Worm (Caenorhabditis elegans): ENCODE data around the gene mans-3.

The mans-3 gene

ce11 chrX:5197440-5197839, 32.2 kb downstream of the mans-3 start:
- no peak for TF ChIP-seq hpl-2 (GFP tag; optimal IDR thresholded peaks at IDR 0.05)
- TF ChIP-seq nhr-47 (tag; optimal IDR thresholded peaks at IDR 0.05), result no peak
- TF ChIP-seq nhr-84 (tag; optimal IDR thresholded peaks at IDR 0.05), result no peak
- TF ChIP-seq aly-2 (tag; optimal IDR thresholded peaks at IDR 0.05), result no peak
- no peak for TF ChIP-seq mab-9 (GFP tag; IDR thresholded peaks at IDR 0.05)
- TF ChIP-seq rnt-1 (tag; optimal IDR thresholded peaks at IDR 0.05), result peak; percentile 22
- TF ChIP-seq pax-3 (tag; optimal IDR thresholded peaks at IDR 0.05), result no peak
- TF ChIP-seq lin-15B (tag; optimal IDR thresholded peaks at IDR 0.05), result no peak
- TF ChIP-seq irx-1 (tag; optimal IDR thresholded peaks at IDR 0.05), result no peak
- no peak for TF ChIP-seq fkh-4 (tag; optimal IDR thresholded peaks at IDR 0.05; ENCODE audit: borderline replicate concordance)
- no peak for TF ChIP-seq ama-1 (optimal IDR thresholded peaks at IDR 0.05)
- TF ChIP-seq lir-3 (tag; optimal IDR thresholded peaks at IDR 0.05; ENCODE audit: poor library complexity), result no peak
- TF ChIP-seq nhr-71 (tag; optimal IDR thresholded peaks at IDR 0.05), result peak; percentile 28
- TF ChIP-seq nhr-90 (tag; optimal IDR thresholded peaks at IDR 0.05; ENCODE audit: poor library complexity), result no peak
- TF ChIP-seq lin-14 (GFP tag; optimal IDR thresholded peaks at IDR 0.05), result peak; percentile 43
- TF ChIP-seq alr-1 (tag; optimal IDR thresholded peaks at IDR 0.05; ENCODE audit: borderline replicate concordance), result no peak
- TF ChIP-seq nhr-11 (tag; optimal IDR thresholded peaks at IDR 0.05), result no peak
- no peak for TF ChIP-seq mef-2 (tag; optimal IDR thresholded peaks at IDR 0.05)
- TF ChIP-seq nhr-237 (tag; optimal IDR thresholded peaks at IDR 0.05), result no peak
- 0 out of 2 replicates have a peak, but pooled peaks have one; percentile 7 for TF ChIP-seq nhr-19 (GFP tag; conservative IDR thresholded peaks at IDR 0.05)
- TF ChIP-seq ceh-82 (tag; optimal IDR thresholded peaks at IDR 0.05), result no peak
- no peak for TF ChIP-seq unc-62 (GFP tag; optimal IDR thresholded peaks at IDR 0.05)
- no peak for TF ChIP-seq tbx-2 (tag; optimal IDR thresholded peaks at IDR 0.05)
- TF ChIP-seq mep-1 (tag; optimal IDR thresholded peaks at IDR 0.05), result no peak
- no peak for TF ChIP-seq elt-3 (tag; optimal IDR thresholded peaks at IDR 0.05)
- no peak for TF ChIP-seq egl-13 (tag; optimal IDR thresholded peaks at IDR 0.05)
- TF ChIP-seq nhr-77 (tag; optimal IDR thresholded peaks at IDR 0.05), result no peak
- TF ChIP-seq skn-1 (tag; optimal IDR thresholded peaks at IDR 0.05), result no peak
- no peak for TF ChIP-seq dpl-1 (GFP tag; optimal IDR thresholded peaks at IDR 0.05)
- no peak for TF ChIP-seq isw-1 (GFP tag; IDR thresholded peaks at IDR 0.05)
- no peak for TF ChIP-seq ceh-88 (GFP tag; IDR thresholded peaks at IDR 0.05)
- TF ChIP-seq nhr-20 (tag; optimal IDR thresholded peaks at IDR 0.05), result no peak
- TF ChIP-seq efl-1 (optimal IDR thresholded peaks at IDR 0.05), result no peak
- no peak for TF ChIP-seq efl-1 (GFP tag; optimal IDR thresholded peaks at IDR 0.05 in 1 of 2)

- TF ChIP-seq nhr-19 (GFP tag; conservative IDR thresholded peaks at IDR 0.05), result peak; percentile 39
- TF ChIP-seq fkh-4 (tag; optimal IDR thresholded peaks at IDR 0.05; ENCODE audit: borderline replicate concordance), result no peak
- peak; percentile 46 for TF ChIP-seq nhr-71 (tag; optimal IDR thresholded peaks at IDR 0.05)
- no peak for TF ChIP-seq lin-13 (GFP tag; optimal IDR thresholded peaks at IDR 0.05)
- TF ChIP-seq lin-14 (GFP tag; optimal IDR thresholded peaks at IDR 0.05), result peak; percentile 58
- peak in 1 of 2 experiments; percentile 10 for TF ChIP-seq mdl-1 (tag; optimal IDR thresholded peaks at IDR 0.05)
- TF ChIP-seq aha-1 (tag; optimal IDR thresholded peaks at IDR 0.05), result no peak
- TF ChIP-seq snu-23 (GFP tag; optimal IDR thresholded peaks at IDR 0.05), result peak; percentile 20
- peak; percentile 76 for TF ChIP-seq rnt-1 (tag; optimal IDR thresholded peaks at IDR 0.05)
Measured at ce11 chrX:5199245-5199644, 34.0 kb downstream of the mans-3 start.

ce11 chrX:5199825-5200373, 34.7 kb downstream of the mans-3 start:
- no peak for TF ChIP-seq dpl-1 (GFP tag; optimal IDR thresholded peaks at IDR 0.05)
- peak; percentile 25 for TF ChIP-seq nhr-71 (tag; optimal IDR thresholded peaks at IDR 0.05)
- TF ChIP-seq skn-1 (tag; optimal IDR thresholded peaks at IDR 0.05), result no peak
- TF ChIP-seq rnt-1 (tag; optimal IDR thresholded peaks at IDR 0.05), result peak; percentile 40
- peak; percentile 56 for TF ChIP-seq nhr-85 (tag)
- peak; percentile 48 for TF ChIP-seq lin-14 (GFP tag; optimal IDR thresholded peaks at IDR 0.05)

Data from whole organism, L1 larva.